Worm (Caenorhabditis elegans): ENCODE measurements around the gene his-41.
A peak's percentile ranks its signal among the peaks of the same experiment; 100 is the strongest.

The his-41 gene

DNA sequence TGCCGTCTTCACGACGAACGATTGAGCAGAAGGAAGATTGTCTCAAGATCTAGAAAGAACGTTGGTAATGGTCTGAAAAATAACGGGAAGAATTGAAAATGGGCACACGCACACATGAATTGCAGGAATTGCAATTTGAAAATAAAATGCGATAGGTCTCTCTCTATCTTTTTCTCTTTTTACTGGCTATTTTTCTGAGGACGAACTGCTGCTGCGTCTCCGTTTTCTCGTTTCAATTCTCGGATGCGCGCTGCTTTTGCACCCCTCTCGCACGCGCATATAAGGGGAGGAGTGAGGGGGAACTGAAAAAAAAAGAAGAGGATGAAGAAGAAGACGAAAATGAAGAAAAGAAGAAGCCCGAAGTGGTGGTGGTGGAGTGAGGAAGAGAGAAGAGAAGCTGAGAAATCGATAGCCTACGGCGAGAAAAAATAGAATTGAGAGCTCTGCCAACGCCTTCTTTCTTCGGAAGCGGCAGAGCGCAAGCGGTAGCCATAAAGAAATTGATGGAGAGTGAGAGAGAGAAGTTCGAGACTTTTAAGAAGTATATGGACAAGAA lies 16.4 kb downstream of the his-41 start, which contains the start of gene rgef-1 (continued):
- TF ChIP-seq ceh-45 (GFP tag; IDR thresholded peaks at IDR 0.05) (no peak), mec-3 (tag; optimal IDR thresholded peaks at IDR 0.05; ENCODE audit: borderline replicate concordance) (no peak), elt-4 (tag; optimal IDR thresholded peaks at IDR 0.05) (no peak), pha-4 (tag; optimal IDR thresholded peaks at IDR 0.05) (no peak), odd-2 (tag; optimal IDR thresholded peaks at IDR 0.05) (no peak), pqm-1 (tag; optimal IDR thresholded peaks at IDR 0.05) (no peak), ets-4 (tag; optimal IDR thresholded peaks at IDR 0.05) (no peak), ceh-31 (tag; optimal IDR thresholded peaks at IDR 0.05) (peak; percentile 85), ceh-18 (tag; optimal IDR thresholded peaks at IDR 0.05) (peak; percentile 44), pag-3 (tag; optimal IDR thresholded peaks at IDR 0.05; ENCODE audit: borderline replicate concordance) (no peak), dmd-4 (tag; optimal IDR thresholded peaks at IDR 0.05; ENCODE audit: borderline replicate concordance) (no peak), C38D4.7 (GFP tag; optimal IDR thresholded peaks at IDR 0.05) (no peak), hlh-6 (tag; optimal IDR thresholded peaks at IDR 0.05) (no peak), C08G9.2 (tag; optimal IDR thresholded peaks at IDR 0.05) (peak; percentile 33), npax-4 (tag; optimal IDR thresholded peaks at IDR 0.05) (no peak), ref-2 (tag; optimal IDR thresholded peaks at IDR 0.05) (peak; percentile 20)

- TF ChIP-seq ceh-31 (tag; optimal IDR thresholded peaks at IDR 0.05) (no peak), C38D4.7 (GFP tag; optimal IDR thresholded peaks at IDR 0.05) (no peak), pax-1 (tag; optimal IDR thresholded peaks at IDR 0.05) (no peak), sdc-2 (tag; optimal IDR thresholded peaks at IDR 0.05) (no peak), sox-4 (tag; optimal IDR thresholded peaks at IDR 0.05) (no peak), ceh-18 (tag; optimal IDR thresholded peaks at IDR 0.05) (no peak)
Measured at ce11 chrV:9563585-9563984, 18.2 kb downstream of the his-41 start.

ce11 chrV:9568707-9569106 lies 23.4 kb downstream of the his-41 start, which contains the start of gene F25B3.4:
TSS of gene F25B3.4 (minus strand) at chrV:9568807.
- TF ChIP-seq ceh-14 (tag; optimal IDR thresholded peaks at IDR 0.05) (no peak), ttx-3 (tag; optimal IDR thresholded peaks at IDR 0.05) (no peak), unc-3 (GFP tag; conservative IDR thresholded peaks at IDR 0.05) (no peak), unc-3 (tag; optimal IDR thresholded peaks at IDR 0.05) (no peak), eyg-1 (tag; optimal IDR thresholded peaks at IDR 0.05) (no peak), odd-2 (tag; optimal IDR thresholded peaks at IDR 0.05) (no peak), ceh-22 (tag; optimal IDR thresholded peaks at IDR 0.05) (no peak), T23F11.4 (GFP tag; optimal IDR thresholded peaks at IDR 0.05) (no peak), nhr-11 (tag; optimal IDR thresholded peaks at IDR 0.05) (no peak)

DNA sequence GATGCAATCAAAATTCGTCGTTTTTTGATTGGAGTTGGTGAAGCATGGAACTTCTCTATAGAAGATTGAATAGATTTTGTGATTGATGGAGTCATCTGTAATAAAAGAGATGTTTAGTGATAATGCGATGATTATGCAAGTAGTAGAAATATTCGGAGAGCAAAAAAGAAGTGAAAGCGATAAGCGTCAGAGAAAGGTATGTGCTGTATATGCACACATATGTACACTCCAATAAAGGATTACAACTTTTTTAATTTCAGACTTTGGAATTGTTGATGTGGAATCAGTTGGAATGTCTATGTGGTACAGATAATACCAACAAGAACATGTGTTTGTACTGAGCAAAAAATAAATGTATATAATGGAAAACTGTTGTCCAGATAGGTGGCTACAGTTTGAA lies 24.9 kb downstream of the his-41 start, which contains the start of gene F25B3.5:
Gene F25B3.5, minus strand, starts transcription at position 101 of the 400 bp plus-strand sequence.
- TF ChIP-seq ceh-30 (tag; optimal IDR thresholded peaks at IDR 0.05) (no peak), ama-1 (optimal IDR thresholded peaks at IDR 0.05) (no peak)

- TF ChIP-seq elt-2 (tag; optimal IDR thresholded peaks at IDR 0.05) (peak; percentile 3), sox-4 (tag; optimal IDR thresholded peaks at IDR 0.05) (no peak), ceh-9 (tag; optimal IDR thresholded peaks at IDR 0.05) (no peak), ref-2 (tag; optimal IDR thresholded peaks at IDR 0.05) (no peak), ceh-6 (GFP tag; optimal IDR thresholded peaks at IDR 0.05) (no peak), npax-4 (tag; optimal IDR thresholded peaks at IDR 0.05) (no peak), hlh-30 (tag; optimal IDR thresholded peaks at IDR 0.05; ENCODE audit: insufficient read depth) (no peak), hlh-8 (tag; optimal IDR thresholded peaks at IDR 0.05) (no peak)
Measured at ce11 chrV:9571056-9571455, 25.7 kb downstream of the his-41 start.

All from whole organism, late embryonic.